Fruit fly (Drosophila melanogaster): ENCODE measurements around the gene CG13361.

The CG13361 gene

dm6 chrX:796397-796989 is 43.0 kb upstream of the CG13361 start (continued):
- no peak for TF ChIP-seq Jarid2 (GFP tag; optimal IDR thresholded peaks at IDR 0.05)
- TF ChIP-seq knrl (GFP tag; IDR thresholded peaks at IDR 0.05; ENCODE audit: partially characterized antibody), result peak; percentile 88
- TF ChIP-seq CrebB (tag; optimal IDR thresholded peaks at IDR 0.05), result no peak
- no peak for TF ChIP-seq CG8359 (GFP tag; optimal IDR thresholded peaks at IDR 0.05; ENCODE audit: borderline replicate concordance)
- TF ChIP-seq CG17829 (tag; optimal IDR thresholded peaks at IDR 0.05), result peak; percentile 50
- no peak for TF ChIP-seq CG12659 (GFP tag; optimal IDR thresholded peaks at IDR 0.05)
- no peak for TF ChIP-seq gfzf (GFP tag; optimal IDR thresholded peaks at IDR 0.05)
- no peak for TF ChIP-seq NK7.1 (GFP tag; optimal IDR thresholded peaks at IDR 0.05)
- no peak for TF ChIP-seq ab (GFP tag; optimal IDR thresholded peaks at IDR 0.05)
- TF ChIP-seq CG18476 (GFP tag; optimal IDR thresholded peaks at IDR 0.05), result no peak
- peak; percentile 99 for TF ChIP-seq Doc3 (GFP tag; IDR thresholded peaks at IDR 0.05; ENCODE audit: partially characterized antibody)
- no peak for TF ChIP-seq CG31388 (GFP tag; optimal IDR thresholded peaks at IDR 0.05)
- TF ChIP-seq CG17361 (GFP tag; IDR thresholded peaks at IDR 0.05), result no peak
- TF ChIP-seq CG12219 (GFP tag; optimal IDR thresholded peaks at IDR 0.05), result no peak
- peak; percentile 96 for TF ChIP-seq sna (GFP tag; IDR thresholded peaks at IDR 0.05; ENCODE audit: partially characterized antibody)
- TF ChIP-seq nerfin-2 (GFP tag; IDR thresholded peaks at IDR 0.05; ENCODE audit: partially characterized antibody), result peak; percentile 61; the same call in 1 of the 2 replicates
- peak; percentile 75 for TF ChIP-seq sd (tag; optimal IDR thresholded peaks at IDR 0.05)
- no peak for TF ChIP-seq CG8944 (GFP tag; optimal IDR thresholded peaks at IDR 0.05)
- TF ChIP-seq Awh (GFP tag; IDR thresholded peaks at IDR 0.05), result no peak
- peak; percentile 11 for TF ChIP-seq CG1603 (tag; optimal IDR thresholded peaks at IDR 0.05)
- TF ChIP-seq chm (GFP tag; IDR thresholded peaks at IDR 0.05), result peak; percentile 37; the same call in 1 of the 2 replicates
- no peak for TF ChIP-seq dmrt99B (tag; optimal IDR thresholded peaks at IDR 0.05)
- TF ChIP-seq fd96Cb (tag; optimal IDR thresholded peaks at IDR 0.05), result no peak
- TF ChIP-seq onecut (GFP tag; IDR thresholded peaks at IDR 0.05), result no peak
- no peak for TF ChIP-seq wdn (GFP tag; IDR thresholded peaks at IDR 0.05)
- TF ChIP-seq CG11398 (GFP tag; optimal IDR thresholded peaks at IDR 0.05), result no peak
- TF ChIP-seq Trl (optimal IDR thresholded peaks at IDR 0.05), result no peak
- no peak for TF ChIP-seq Trl (GFP tag; optimal IDR thresholded peaks at IDR 0.05)
- peak; percentile 21 for TF ChIP-seq fd64A (GFP tag; optimal IDR thresholded peaks at IDR 0.05)
- no peak for TF ChIP-seq aop (GFP tag; IDR thresholded peaks at IDR 0.05)
- TF ChIP-seq row (GFP tag; IDR thresholded peaks at IDR 0.05), result peak; percentile 95
- no peak for TF ChIP-seq CG5953 (GFP tag; IDR thresholded peaks at IDR 0.05)
- no peak for TF ChIP-seq emc (GFP tag; optimal IDR thresholded peaks at IDR 0.05)
- TF ChIP-seq jumu (GFP tag; optimal IDR thresholded peaks at IDR 0.05), result no peak
- TF ChIP-seq YL-1 (GFP tag; optimal IDR thresholded peaks at IDR 0.05), result no peak
- no peak for TF ChIP-seq CG1024 (GFP tag; IDR thresholded peaks at IDR 0.05)
- TF ChIP-seq CG18011 (GFP tag; optimal IDR thresholded peaks at IDR 0.05), result no peak
- no peak for TF ChIP-seq CG7556 (GFP tag; optimal IDR thresholded peaks at IDR 0.05)
- no peak for TF ChIP-seq Spps (tag; optimal IDR thresholded peaks at IDR 0.05)
- peak; percentile 33 for TF ChIP-seq kah (GFP tag; optimal IDR thresholded peaks at IDR 0.05)
- no peak for TF ChIP-seq Sox102F (GFP tag; optimal IDR thresholded peaks at IDR 0.05)
- no peak for TF ChIP-seq tio (GFP tag; optimal IDR thresholded peaks at IDR 0.05)
- TF ChIP-seq CG11504 (tag; optimal IDR thresholded peaks at IDR 0.05), result no peak
- no peak for TF ChIP-seq Dbx (GFP tag; IDR thresholded peaks at IDR 0.05)
- TF ChIP-seq dysf (GFP tag; IDR thresholded peaks at IDR 0.05), result peak; percentile 25; the same call in 1 of the 3 replicates
- TF ChIP-seq CG14860 (GFP tag; IDR thresholded peaks at IDR 0.05; ENCODE audit: partially characterized antibody), result peak; percentile 93
- TF ChIP-seq HmgD (GFP tag; optimal IDR thresholded peaks at IDR 0.05), result peak; percentile 18
- TF ChIP-seq Fer1 (GFP tag; optimal IDR thresholded peaks at IDR 0.05), result peak; percentile 5
- peak; percentile 15 for TF ChIP-seq ftz-f1 (GFP tag; optimal IDR thresholded peaks at IDR 0.05)
- peak; percentile 43; the same call in 1 of the 2 replicates for TF ChIP-seq CG32532 (GFP tag; IDR thresholded peaks at IDR 0.05)

Measured in whole organism, embryonic.